Fruit fly (Drosophila melanogaster): ENCODE data around the gene PH4alphaNE2.

The PH4alphaNE2 gene

dm6 chr3R:30496103-30496858 is 15.7 kb downstream of the PH4alphaNE2 start, which contains the start of gene PH4alphaMP:
Gene PH4alphaMP (minus strand): TSS chr3R:30496153.
- TF ChIP-seq CG32121 (GFP tag; IDR thresholded peaks at IDR 0.05) (no peak), fd96Ca (GFP tag; IDR thresholded peaks at IDR 0.05) (no peak), CG9948 (tag; optimal IDR thresholded peaks at IDR 0.05) (no peak), CG10348 (GFP tag; IDR thresholded peaks at IDR 0.05) (no peak), Pif1A (GFP tag; optimal IDR thresholded peaks at IDR 0.05) (no peak), Snoo (tag; optimal IDR thresholded peaks at IDR 0.05) (no peak), CG14655 (GFP tag; optimal IDR thresholded peaks at IDR 0.05) (no peak), Ets98B (GFP tag; IDR thresholded peaks at IDR 0.05) (no peak), CG4496 (GFP tag; IDR thresholded peaks at IDR 0.05) (no peak), EcR (GFP tag; optimal IDR thresholded peaks at IDR 0.05) (no peak), Pif1B (GFP tag; optimal IDR thresholded peaks at IDR 0.05) (no peak), CG15710 (tag; optimal IDR thresholded peaks at IDR 0.05) (no peak)

DNA sequence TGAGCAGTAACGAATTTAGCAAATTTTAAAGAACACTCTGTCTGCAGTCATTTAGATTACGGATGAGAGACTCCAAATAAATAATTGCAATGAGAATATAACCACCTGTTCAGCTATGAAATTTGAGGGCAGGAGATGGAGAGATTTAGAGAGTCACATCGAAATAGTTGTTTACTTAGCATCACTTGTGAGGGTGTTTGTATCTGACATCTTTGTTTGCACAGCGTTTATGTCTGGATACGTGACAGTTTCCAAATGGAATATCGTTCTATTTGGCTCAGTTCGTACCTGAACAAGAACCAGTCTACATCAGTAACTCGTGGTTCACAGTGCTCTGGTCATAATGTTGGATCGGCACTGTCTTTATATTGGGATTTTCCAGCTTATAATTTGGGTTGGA is 22.2 kb downstream of the PH4alphaNE2 start, which contains the start of gene PH4alphaSG2:
Gene PH4alphaSG2, plus strand, starts transcription at position 278 of the 400 bp plus-strand sequence.
- TF ChIP-seq Pif1B (GFP tag; optimal IDR thresholded peaks at IDR 0.05): no peak
- TF ChIP-seq CG32121 (GFP tag; IDR thresholded peaks at IDR 0.05): no peak
- TF ChIP-seq CG4496 (GFP tag; IDR thresholded peaks at IDR 0.05): no peak
- TF ChIP-seq Ets98B (GFP tag; IDR thresholded peaks at IDR 0.05): no peak
- TF ChIP-seq CG8159 (tag; optimal IDR thresholded peaks at IDR 0.05): no peak
- TF ChIP-seq CG10348 (GFP tag; IDR thresholded peaks at IDR 0.05): no peak
- no peak for TF ChIP-seq CG9948 (tag; optimal IDR thresholded peaks at IDR 0.05)
- TF ChIP-seq CG34367 (tag; optimal IDR thresholded peaks at IDR 0.05): no peak
- no peak for TF ChIP-seq CG13204 (GFP tag; optimal IDR thresholded peaks at IDR 0.05)
- no peak for TF ChIP-seq fd96Ca (GFP tag; IDR thresholded peaks at IDR 0.05)
- no peak for TF ChIP-seq CG8301 (tag; optimal IDR thresholded peaks at IDR 0.05)
- no peak for TF ChIP-seq Pif1A (GFP tag; optimal IDR thresholded peaks at IDR 0.05)
- no peak for TF ChIP-seq EcR (GFP tag; optimal IDR thresholded peaks at IDR 0.05)
- TF ChIP-seq D1 (tag; optimal IDR thresholded peaks at IDR 0.05): no peak

DNA sequence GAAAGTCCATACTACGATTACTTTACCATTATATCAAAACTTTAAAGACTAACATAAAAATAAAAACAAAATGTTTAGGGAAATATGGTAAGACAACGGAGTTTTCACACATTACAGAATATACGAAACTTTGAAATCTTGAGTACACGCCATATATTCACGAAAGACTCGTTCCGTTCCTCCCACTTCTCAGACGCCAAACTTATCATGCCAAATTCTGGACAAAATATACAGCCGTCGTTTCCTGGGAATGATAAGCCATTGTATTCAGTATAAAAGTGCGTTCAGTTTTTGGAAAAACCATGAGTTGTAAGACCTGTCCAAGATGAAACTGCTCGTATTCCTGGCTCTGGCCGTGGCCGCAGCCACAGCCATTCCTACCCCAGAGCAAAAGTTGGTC is 23.4 kb downstream of the PH4alphaNE2 start, which contains the start of gene Jon99Fi:
Gene Jon99Fi, plus strand, starts transcription at position 301 of the 400 bp plus-strand sequence.
- TF ChIP-seq CG17806 (tag; optimal IDR thresholded peaks at IDR 0.05) (no peak), CG8301 (tag; optimal IDR thresholded peaks at IDR 0.05) (no peak), CG15710 (tag; optimal IDR thresholded peaks at IDR 0.05) (no peak), CG14655 (GFP tag; optimal IDR thresholded peaks at IDR 0.05) (no peak), CG32121 (GFP tag; IDR thresholded peaks at IDR 0.05) (no peak), Pif1A (GFP tag; optimal IDR thresholded peaks at IDR 0.05) (no peak), Snoo (tag; optimal IDR thresholded peaks at IDR 0.05) (no peak), CG8159 (tag; optimal IDR thresholded peaks at IDR 0.05) (no peak), CG9948 (tag; optimal IDR thresholded peaks at IDR 0.05) (no peak), EcR (GFP tag; optimal IDR thresholded peaks at IDR 0.05) (no peak), Ets98B (GFP tag; IDR thresholded peaks at IDR 0.05) (no peak), fd96Ca (GFP tag; IDR thresholded peaks at IDR 0.05) (no peak)

DNA sequence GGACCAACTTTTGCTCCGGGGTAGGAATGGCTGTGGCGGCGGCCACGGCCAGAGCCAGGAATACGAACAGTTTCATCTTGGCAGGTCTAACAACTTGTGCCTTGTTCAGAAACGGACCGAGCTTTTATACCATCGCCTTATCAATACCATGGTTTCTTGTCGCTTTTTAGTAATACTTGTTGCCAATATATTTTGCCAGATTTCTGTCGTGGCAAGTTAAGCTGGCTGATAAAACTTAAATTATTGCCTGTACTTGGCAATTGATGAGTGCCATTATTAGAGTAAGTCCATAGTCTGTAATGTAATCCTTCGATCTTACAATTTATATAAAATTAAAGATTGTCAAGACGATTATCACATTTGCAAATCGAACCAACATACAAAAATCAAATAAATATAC is 24.2 kb downstream of the PH4alphaNE2 start, which contains the start of gene Jon99Fii:
Gene Jon99Fii, minus strand, starts transcription at position 101 of the 400 bp plus-strand sequence.
- TF ChIP-seq Ets98B (GFP tag; IDR thresholded peaks at IDR 0.05) (no peak), Pif1B (GFP tag; optimal IDR thresholded peaks at IDR 0.05) (no peak), CG12605 (GFP tag; IDR thresholded peaks at IDR 0.05) (no peak), CG32121 (GFP tag; IDR thresholded peaks at IDR 0.05) (no peak), rn (GFP tag; IDR thresholded peaks at IDR 0.05) (no peak), CG8159 (tag; optimal IDR thresholded peaks at IDR 0.05) (no peak), CG15710 (tag; optimal IDR thresholded peaks at IDR 0.05) (no peak), CG10348 (GFP tag; IDR thresholded peaks at IDR 0.05) (no peak), D1 (tag; optimal IDR thresholded peaks at IDR 0.05) (no peak), CG34367 (tag; optimal IDR thresholded peaks at IDR 0.05) (no peak), CG13204 (GFP tag; optimal IDR thresholded peaks at IDR 0.05) (no peak), CG4496 (GFP tag; IDR thresholded peaks at IDR 0.05) (no peak)

dm6 chr3R:30476367-30476766 is 35.6 kb downstream of the PH4alphaNE2 start, which contains the start of gene spdo:
Gene spdo (plus strand): TSS chr3R:30476684.
- TF ChIP-seq fd96Ca (GFP tag; IDR thresholded peaks at IDR 0.05) (no peak), CG9948 (tag; optimal IDR thresholded peaks at IDR 0.05) (no peak), Pif1A (GFP tag; optimal IDR thresholded peaks at IDR 0.05) (no peak), Ets98B (GFP tag; IDR thresholded peaks at IDR 0.05) (no peak), EcR (GFP tag; optimal IDR thresholded peaks at IDR 0.05) (no peak), CG12605 (GFP tag; IDR thresholded peaks at IDR 0.05) (no peak), CG8301 (tag; optimal IDR thresholded peaks at IDR 0.05) (no peak), CG10348 (GFP tag; IDR thresholded peaks at IDR 0.05) (no peak), CG8159 (tag; optimal IDR thresholded peaks at IDR 0.05) (no peak), CG17806 (tag; optimal IDR thresholded peaks at IDR 0.05) (no peak), gl (tag; optimal IDR thresholded peaks at IDR 0.05) (no peak), CG14655 (GFP tag; optimal IDR thresholded peaks at IDR 0.05) (no peak), Pif1B (GFP tag; optimal IDR thresholded peaks at IDR 0.05) (no peak), CG15710 (tag; optimal IDR thresholded peaks at IDR 0.05) (no peak), Snoo (tag; optimal IDR thresholded peaks at IDR 0.05) (no peak), CG34367 (tag; optimal IDR thresholded peaks at IDR 0.05) (no peak), rn (GFP tag; IDR thresholded peaks at IDR 0.05) (no peak), CG13204 (GFP tag; optimal IDR thresholded peaks at IDR 0.05) (no peak)

DNA sequence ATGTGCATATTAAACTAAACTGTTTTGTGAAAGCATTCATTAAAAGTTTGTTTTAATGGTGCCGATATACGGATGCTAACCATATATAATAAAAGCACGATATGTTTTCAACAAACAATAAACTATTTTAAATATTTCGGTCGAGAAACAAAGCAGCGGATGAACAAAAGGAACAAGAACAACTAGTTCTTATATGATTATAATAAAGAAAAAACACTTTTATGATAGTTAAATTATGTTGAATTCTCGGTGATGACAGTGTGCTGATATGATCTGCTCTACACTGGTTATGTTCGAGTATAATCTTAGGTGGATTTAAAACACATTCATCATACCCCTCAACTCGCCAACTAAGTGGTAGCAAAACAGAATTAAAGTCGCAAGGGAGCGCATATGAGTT is 36.1 kb downstream of the PH4alphaNE2 start:
- TF ChIP-seq CG17806 (tag; optimal IDR thresholded peaks at IDR 0.05) (no peak), D1 (tag; optimal IDR thresholded peaks at IDR 0.05) (no peak), CG4496 (GFP tag; IDR thresholded peaks at IDR 0.05) (no peak), CG32121 (GFP tag; IDR thresholded peaks at IDR 0.05) (no peak), Snoo (tag; optimal IDR thresholded peaks at IDR 0.05) (no peak)

Measured in whole organism, pupa.